Fruit fly (Drosophila melanogaster) whole organism, prepupa: Measurements from ENCODE around the gene psidin.

Experiments
- Blimp-1 ChIP-seq: fragments of 200-800 bp; sonication (Bioruptor generic); optimal IDR thresholded peaks from 3 replicates; lab custom pipeline; 2017; ENCODE audit warnings: missing biosample characterization, missing genetic modification characterization, mild to moderate bottlenecking, moderate library complexity, missing genetic modification reagents
- CG10631 ChIP-seq: fragments of 200-800 bp; sonication (Bioruptor generic); optimal IDR thresholded peaks from 2 replicates; lab custom pipeline; 2016; ENCODE audit warnings: missing biosample characterization, missing genetic modification characterization
- CG10669 ChIP-seq: fragments of 200-800 bp; sonication (Bioruptor generic); optimal IDR thresholded peaks from 3 replicates; lab custom pipeline; 2018; ENCODE audit warnings: missing biosample characterization, mild to moderate bottlenecking, missing genetic modification characterization, moderate library complexity
- CG11294 ChIP-seq: fragments of 200-800 bp; sonication (Bioruptor generic); IDR thresholded peaks from 2 replicates; pipeline ENCODE4 v1.3.6; 2022; ENCODE audit warnings: missing biosample characterization, missing genetic modification characterization
- CG11762 ChIP-seq: fragments of 200-800 bp; sonication (Bioruptor generic); optimal IDR thresholded peaks from 3 replicates; lab custom pipeline; 2016; ENCODE audit warnings: missing biosample characterization, missing genetic modification characterization; ENCODE audit not compliant: insufficient read depth
- CG11902 ChIP-seq: fragments of 200-800 bp; sonication (Bioruptor generic); optimal IDR thresholded peaks from 3 replicates; lab custom pipeline; 2016; ENCODE audit warnings: missing biosample characterization, missing genetic modification characterization
- CG16779 ChIP-seq: fragments of 200-800 bp; sonication (Bioruptor generic); optimal IDR thresholded peaks from 3 replicates; lab custom pipeline; 2017; ENCODE audit warnings: missing biosample characterization, mild to moderate bottlenecking, missing genetic modification characterization
- CG34406 ChIP-seq: fragments of 200-800 bp; sonication (Bioruptor generic); optimal IDR thresholded peaks from 3 replicates; lab custom pipeline; 2016; ENCODE audit warnings: missing biosample characterization, missing genetic modification characterization
- CG3919 ChIP-seq: fragments of 200-800 bp; sonication (Bioruptor generic); optimal IDR thresholded peaks from 3 replicates; lab custom pipeline; 2016; ENCODE audit warnings: missing biosample characterization, missing genetic modification characterization
- CG4318 ChIP-seq: fragments of 200-800 bp; sonication (Bioruptor generic); optimal IDR thresholded peaks from 3 replicates; lab custom pipeline; 2017; ENCODE audit warnings: missing biosample characterization, mild to moderate bottlenecking, missing genetic modification characterization
- CG6163 ChIP-seq: fragments of 200-800 bp; sonication (Bioruptor generic); IDR thresholded peaks from 3 replicates; pipeline ENCODE4 v1.3.6; 2022; ENCODE audit warnings: missing biosample characterization, missing genetic modification characterization
- CG6276 ChIP-seq: fragments of 200-800 bp; sonication (Bioruptor generic); optimal IDR thresholded peaks from 2 replicates; lab custom pipeline; 2017; ENCODE audit warnings: missing biosample characterization, mild to moderate bottlenecking, missing genetic modification characterization
- CG6792 ChIP-seq: fragments of 200-800 bp; sonication (Bioruptor generic); optimal IDR thresholded peaks from 3 replicates; lab custom pipeline; 2016; ENCODE audit warnings: missing biosample characterization, missing genetic modification characterization
- CG6808 ChIP-seq: fragments of 200-800 bp; sonication (Bioruptor generic); optimal IDR thresholded peaks from 3 replicates; lab custom pipeline; 2017; ENCODE audit warnings: missing biosample characterization, missing genetic modification characterization, mild to moderate bottlenecking, moderate library complexity, missing genetic modification reagents
- CG6854 ChIP-seq: fragments of 200-800 bp; sonication (Bioruptor generic); optimal IDR thresholded peaks from 2 replicates; lab custom pipeline; 2017; ENCODE audit warnings: missing biosample characterization, mild to moderate bottlenecking, missing genetic modification characterization
- CG8119 ChIP-seq: fragments of 200-800 bp; sonication (Bioruptor generic); IDR thresholded peaks from 3 replicates; pipeline ENCODE4 v1.3.6; 2022; ENCODE audit warnings: missing biosample characterization, missing genetic modification characterization
- CG8319 ChIP-seq: fragments of 200-800 bp; sonication (Bioruptor generic); optimal IDR thresholded peaks from 3 replicates; lab custom pipeline; 2016; ENCODE audit warnings: missing biosample characterization, missing genetic modification characterization
- CG9139 ChIP-seq: fragments of 200-800 bp; sonication (Bioruptor generic); optimal IDR thresholded peaks from 3 replicates; lab custom pipeline; 2017; ENCODE audit warnings: missing biosample characterization, mild to moderate bottlenecking, missing genetic modification characterization
- Eip78C ChIP-seq: fragments of 200-800 bp; sonication (Bioruptor generic); peaks from one replicate; lab custom pipeline; 2016; ENCODE audit warnings: missing biosample characterization, missing genetic modification characterization
- Ets21C ChIP-seq: fragments of 200-800 bp; sonication (Bioruptor generic); optimal IDR thresholded peaks from 3 replicates; lab custom pipeline; 2016; ENCODE audit warnings: missing biosample characterization, missing genetic modification characterization
- Ets96B ChIP-seq: fragments of 200-800 bp; optimal IDR thresholded peaks from 2 replicates; lab custom pipeline; 2019; ENCODE audit warnings: missing biosample characterization, mild to moderate bottlenecking, missing genetic modification characterization, moderate library complexity
- Hr38 ChIP-seq: sonication (Bioruptor generic); optimal IDR thresholded peaks from 2 replicates; lab custom pipeline; 2016; ENCODE audit warnings: missing biosample characterization, missing genetic modification characterization
- Hr39 ChIP-seq: fragments of 200-800 bp; sonication (Bioruptor generic); optimal IDR thresholded peaks from 2 replicates; lab custom pipeline; 2016; ENCODE audit warnings: missing biosample characterization, missing genetic modification characterization
- Hr4 ChIP-seq: fragments of 200-800 bp; sonication (Bioruptor generic); optimal IDR thresholded peaks from 3 replicates; lab custom pipeline; 2016; ENCODE audit warnings: missing biosample characterization, missing genetic modification characterization
- Met ChIP-seq: fragments of 200-800 bp; sonication (Bioruptor generic); optimal IDR thresholded peaks from 3 replicates; lab custom pipeline; 2016; ENCODE audit warnings: missing biosample characterization, missing genetic modification characterization
- Sox102F ChIP-seq: fragments of 200-800 bp; sonication (Bioruptor generic); optimal IDR thresholded peaks from 2 replicates; lab custom pipeline; 2016; ENCODE audit warnings: missing biosample characterization, mild to moderate bottlenecking, missing genetic modification characterization
- Sox14 ChIP-seq: fragments of 200-800 bp; sonication (Bioruptor generic); optimal IDR thresholded peaks from 3 replicates; lab custom pipeline; 2016; ENCODE audit warnings: missing biosample characterization, missing genetic modification characterization
- Sox15 ChIP-seq: fragments of 200-800 bp; sonication (Bioruptor generic); optimal IDR thresholded peaks from 3 replicates; lab custom pipeline; 2016; ENCODE audit warnings: missing biosample characterization, missing genetic modification characterization
- achi ChIP-seq: fragments of 200-800 bp; sonication (Bioruptor generic); optimal IDR thresholded peaks from 3 replicates; lab custom pipeline; 2016; ENCODE audit warnings: missing biosample characterization, missing genetic modification characterization
- acj6 ChIP-seq: fragments of 200-800 bp; sonication (Bioruptor generic); optimal IDR thresholded peaks from 3 replicates; lab custom pipeline; 2016; ENCODE audit warnings: missing biosample characterization, missing genetic modification characterization
- cyc ChIP-seq: fragments of 200-800 bp; sonication (Bioruptor generic); optimal IDR thresholded peaks from 3 replicates; lab custom pipeline; 2016; ENCODE audit warnings: missing biosample characterization, missing genetic modification characterization
- dac ChIP-seq: fragments of 200-800 bp; sonication (Bioruptor generic); optimal IDR thresholded peaks from 2 replicates; lab custom pipeline; 2017; ENCODE audit warnings: missing biosample characterization, mild to moderate bottlenecking, missing genetic modification characterization
- dsx ChIP-seq: fragments of 200-800 bp; optimal IDR thresholded peaks from 3 replicates; lab custom pipeline; 2019; ENCODE audit warnings: missing biosample characterization, mild to moderate bottlenecking, missing genetic modification characterization, moderate library complexity; ENCODE audit not compliant: poor library complexity, severe bottlenecking
- esn ChIP-seq: fragments of 200-800 bp; sonication (Bioruptor generic); optimal IDR thresholded peaks from 2 replicates; lab custom pipeline; 2016; ENCODE audit warnings: missing biosample characterization, mild to moderate bottlenecking, missing genetic modification characterization, moderate library complexity
- fd59A ChIP-seq: fragments of 200-800 bp; sonication (Bioruptor generic); optimal IDR thresholded peaks from 2 replicates; lab custom pipeline; 2017; ENCODE audit warnings: missing biosample characterization, mild to moderate bottlenecking, missing genetic modification characterization, missing genetic modification reagents
- fd85E ChIP-seq: fragments of 200-800 bp; sonication (Bioruptor generic); optimal IDR thresholded peaks from 3 replicates; lab custom pipeline; 2016; ENCODE audit warnings: missing biosample characterization, missing genetic modification characterization
- fkh ChIP-seq: fragments of 200-800 bp; sonication (Bioruptor generic); optimal IDR thresholded peaks from 3 replicates; lab custom pipeline; 2017; ENCODE audit warnings: missing biosample characterization, mild to moderate bottlenecking, missing genetic modification characterization, moderate library complexity
- salr ChIP-seq, 2 experiments: fragments of 200-800 bp; sonication (Bioruptor generic); optimal IDR thresholded peaks; 3 replicates each; lab custom pipeline; 2016 to 2018; ENCODE audit warnings: missing biosample characterization in 2 of 2, missing genetic modification characterization in 2 of 2, mild to moderate bottlenecking in 1 of 2
- spab ChIP-seq: fragments of 200-800 bp; sonication (Bioruptor generic); optimal IDR thresholded peaks from 2 replicates; lab custom pipeline; 2017; ENCODE audit warnings: missing biosample characterization, mild to moderate bottlenecking, missing genetic modification characterization, missing genetic modification reagents
- svp ChIP-seq: fragments of 200-800 bp; sonication (Bioruptor generic); peaks from one replicate; lab custom pipeline; 2016; ENCODE audit warnings: missing biosample characterization, missing genetic modification characterization
- vri ChIP-seq: fragments of 200-800 bp; sonication (Bioruptor generic); optimal IDR thresholded peaks from 3 replicates; lab custom pipeline; 2016; ENCODE audit warnings: missing biosample characterization, mild to moderate bottlenecking, missing genetic modification characterization

The psidin gene

DNA sequence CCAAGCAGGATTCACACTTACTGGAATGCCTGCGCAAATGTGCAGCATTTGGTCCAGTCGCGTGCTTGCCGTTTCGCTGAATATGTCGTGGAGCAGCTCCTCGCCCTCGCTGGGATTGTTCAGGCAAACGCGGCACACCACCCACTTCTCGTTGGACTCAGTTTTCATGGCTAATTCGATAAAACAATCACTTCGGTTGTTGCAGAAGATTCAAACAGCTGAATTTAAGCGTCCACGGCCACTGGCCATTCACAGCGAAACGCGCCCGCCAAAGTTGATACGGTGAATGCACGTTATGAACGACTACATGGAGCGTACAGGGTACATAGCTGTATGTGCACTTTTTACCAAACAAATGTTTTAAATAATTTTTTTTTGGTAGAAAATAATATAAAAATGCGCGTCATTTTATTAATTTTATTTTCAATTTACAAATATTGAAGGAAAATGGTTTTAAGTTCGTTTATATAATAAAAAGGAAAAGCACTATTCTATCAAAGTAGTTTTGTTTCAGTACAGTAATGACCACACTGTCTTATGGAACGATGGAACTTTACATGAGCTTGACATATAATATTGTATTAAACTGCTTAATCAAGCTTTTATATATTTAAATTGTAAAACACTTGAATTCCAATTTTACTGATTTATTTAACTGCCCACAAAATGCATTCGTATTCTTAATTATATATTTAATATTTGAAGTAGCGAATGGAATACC is 9.7 kb downstream of the psidin start, which contains the start of gene trem (continued):
- TF ChIP-seq CG11762 (peak; percentile 76), achi (GFP tag; lab: Kevin White, UChicago) (peak; percentile 75), CG8119 (peak; percentile 59; the same call in 2 of the 3 replicates), acj6 (GFP tag; lab: Kevin White, UChicago) (peak; percentile 81), Eip78C (GFP tag; lab: Kevin White, UChicago) (peak; percentile 91), fkh (GFP tag; lab: Kevin White, UChicago) (peak; percentile 34), CG6808 (GFP tag; lab: Kevin White, UChicago) (no peak), Hr38 (GFP tag; lab: Kevin White, UChicago) (no peak), fd85E (no peak), CG8319 (GFP tag; lab: Kevin White, UChicago) (peak; percentile 67), CG6854 (GFP tag; lab: Kevin White, UChicago) (no peak), Sox102F (GFP tag; lab: Kevin White, UChicago) (no peak), salr (GFP tag; optimal IDR thresholded peaks at IDR 0.05; lab: Kevin White, UChicago) (peak; percentile 29 to 89), Blimp-1 (GFP tag; lab: Kevin White, UChicago) (peak; percentile 41), CG9139 (GFP tag; lab: Kevin White, UChicago) (no peak), CG10669 (no peak), dsx (GFP tag; lab: Kevin White, UChicago) (no peak), cyc (peak; percentile 63), svp (GFP tag; lab: Kevin White, UChicago) (no peak), Sox15 (GFP tag; lab: Kevin White, UChicago) (peak; percentile 75), CG16779 (no peak), Ets96B (tag; lab: Kevin White, UChicago) (peak; percentile 62), Sox14 (peak; percentile 74), Ets21C (GFP tag; lab: Kevin White, UChicago) (peak; percentile 65), CG11294 (GFP tag; lab: Robert Waterston, UW) (peak; percentile 57; the same call in 1 of the 2 replicates), CG6792 (GFP tag; lab: Kevin White, UChicago) (peak; percentile 63), CG6276 (GFP tag; lab: Kevin White, UChicago) (no peak), CG3919 (GFP tag; lab: Kevin White, UChicago) (no peak), Met (no peak), Hr4 (peak; percentile 76), esn (GFP tag; lab: Kevin White, UChicago) (peak; percentile 81), vri (no peak), CG34406 (GFP tag; lab: Kevin White, UChicago) (peak; percentile 71), dac (GFP tag; lab: Kevin White, UChicago) (peak; percentile 49), fd59A (peak; percentile 65), CG4318 (peak; percentile 86), Hr39 (GFP tag; lab: Kevin White, UChicago) (peak; percentile 77), CG6163 (GFP tag; lab: Robert Waterston, UW) (0 out of 3 replicates have a peak, but pooled peaks have one; percentile 43), CG11902 (GFP tag; lab: Kevin White, UChicago) (peak; percentile 71), CG10631 (GFP tag; lab: Kevin White, UChicago) (peak; percentile 88)
- TF ChIP-seq, all 60 proteins: peak for 37

DNA sequence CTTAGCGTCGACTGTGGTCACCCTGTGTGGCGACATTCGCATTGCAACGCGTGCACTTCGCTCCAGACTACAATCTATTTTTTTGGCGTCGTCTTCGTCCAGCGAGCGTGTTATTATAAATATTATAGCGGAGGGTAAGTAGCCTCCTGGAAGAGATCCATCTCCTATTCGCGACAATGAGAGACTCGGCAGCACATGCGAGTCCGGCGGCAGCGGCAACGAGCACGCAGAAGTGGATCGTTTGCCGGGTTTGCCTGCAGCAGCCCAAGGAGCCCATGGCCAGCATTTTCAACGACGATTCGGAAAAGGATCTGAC is 10.2 kb downstream of the psidin start, which contains the start of gene idc:
idc (plus strand) TSS at position 60 of the 316 bp plus-strand sequence.
- TF ChIP-seq esn (GFP tag; lab: Kevin White, UChicago) (peak; percentile 46), svp (GFP tag; lab: Kevin White, UChicago) (no peak), spab (GFP tag; lab: Kevin White, UChicago) (no peak)
